Worm (Caenorhabditis elegans) whole organism, L2 larva: ENCODE measurements around the gene rsp-7.
A peak's percentile ranks its signal among the peaks of the same experiment; 100 is the strongest.

ENCODE experiments used
- C34F6.9 ChIP-seq: fragments of 150-350 bp; optimal IDR thresholded peaks from 2 replicates; lab custom pipeline; 2014; ENCODE audit warnings: missing biosample characterization, missing genetic modification characterization
- F13H6.1 ChIP-seq: sonication (generic microtip); optimal IDR thresholded peaks from 2 replicates; lab custom pipeline; 2016; ENCODE audit warnings: missing genetic modification characterization, missing compliant biosample characterization
- R02D3.7 ChIP-seq: fragments of 150-350 bp; optimal IDR thresholded peaks from 2 replicates; lab custom pipeline; 2014; ENCODE audit warnings: missing biosample characterization, missing genetic modification characterization
- Y55F3AM.14 ChIP-seq: fragments of 200-800 bp; sonication (Bioruptor generic); optimal IDR thresholded peaks from 2 replicates; lab custom pipeline; 2018; ENCODE audit warnings: mild to moderate bottlenecking, missing genetic modification characterization, missing compliant biosample characterization
- aly-2 ChIP-seq: fragments of 150-350 bp; optimal IDR thresholded peaks from 2 replicates; lab custom pipeline; 2014; ENCODE audit warnings: missing biosample characterization, missing genetic modification characterization
- blmp-1 ChIP-seq: sonication (generic microtip); optimal IDR thresholded peaks from 2 replicates; lab custom pipeline; 2017; ENCODE audit warnings: missing genetic modification characterization, mild to moderate bottlenecking, missing compliant biosample characterization, antibody characterized with exemption, moderate library complexity; ENCODE audit not compliant: insufficient read depth
- ceh-16 ChIP-seq: fragments of 150-350 bp; optimal IDR thresholded peaks from 2 replicates; lab custom pipeline; 2014; ENCODE audit warnings: missing biosample characterization, missing genetic modification characterization
- crh-2 ChIP-seq: sonication (generic microtip); optimal IDR thresholded peaks from 2 replicates; lab custom pipeline; 2017; ENCODE audit warnings: missing biosample characterization, missing genetic modification characterization
- dmd-4 ChIP-seq: sonication (generic microtip); optimal IDR thresholded peaks from 2 replicates; lab custom pipeline; 2017; ENCODE audit warnings: missing biosample characterization, missing genetic modification characterization
- elt-1 ChIP-seq: fragments of 150-350 bp; optimal IDR thresholded peaks from 2 replicates; lab custom pipeline; 2014; ENCODE audit warnings: missing biosample characterization, missing genetic modification characterization
- elt-3 ChIP-seq: sonication (generic microtip); optimal IDR thresholded peaks from 2 replicates; lab custom pipeline; 2017; ENCODE audit warnings: missing biosample characterization, missing genetic modification characterization
- fos-1 ChIP-seq: fragments of 150-350 bp; optimal IDR thresholded peaks from 2 replicates; lab custom pipeline; 2014; ENCODE audit warnings: missing biosample characterization, missing genetic modification characterization
- gmeb-1 ChIP-seq: fragments of 150-350 bp; optimal IDR thresholded peaks from 2 replicates; lab custom pipeline; 2014; ENCODE audit warnings: missing biosample characterization, missing genetic modification characterization
- lin-13 ChIP-seq: fragments of 150-350 bp; optimal IDR thresholded peaks from 2 replicates; lab custom pipeline; 2014; ENCODE audit warnings: missing biosample characterization, missing genetic modification reagents, missing genetic modification characterization
- lin-39 ChIP-seq: fragments of 150-350 bp; optimal IDR thresholded peaks from 2 replicates; lab custom pipeline; 2014; ENCODE audit warnings: missing biosample characterization, missing genetic modification reagents, missing genetic modification characterization
- lsy-2 ChIP-seq, 2 experiments: fragments of 150-350 bp in 1 of 2; sonication (generic microtip) in 1 of 2; optimal IDR thresholded peaks; 2 replicates each; lab custom pipeline; 2014 to 2017; ENCODE audit warnings: missing biosample characterization in 2 of 2, missing genetic modification characterization in 2 of 2
- mab-5 ChIP-seq: fragments of 150-350 bp; optimal IDR thresholded peaks from 2 replicates; lab custom pipeline; 2014; ENCODE audit warnings: missing biosample characterization, missing genetic modification characterization
- mdl-1 ChIP-seq, 2 experiments: fragments of 150-350 bp in 1 of 2; sonication (generic microtip) in 1 of 2; optimal IDR thresholded peaks; 2 replicates each; lab custom pipeline; 2017; ENCODE audit warnings: missing biosample characterization in 2 of 2, missing genetic modification characterization in 2 of 2
- nhr-10 ChIP-seq: sonication (generic microtip); optimal IDR thresholded peaks from 2 replicates; lab custom pipeline; 2017; ENCODE audit warnings: missing biosample characterization, missing genetic modification characterization
- nhr-11 ChIP-seq: fragments of 150-350 bp; optimal IDR thresholded peaks from 2 replicates; lab custom pipeline; 2014; ENCODE audit warnings: missing biosample characterization, missing genetic modification characterization
- nhr-129 ChIP-seq: fragments of 150-350 bp; optimal IDR thresholded peaks from 2 replicates; lab custom pipeline; 2014; ENCODE audit warnings: missing biosample characterization, missing genetic modification characterization
- nhr-237 ChIP-seq: fragments of 150-350 bp; optimal IDR thresholded peaks from 2 replicates; lab custom pipeline; 2014; ENCODE audit warnings: missing biosample characterization, missing genetic modification characterization
- nhr-25 ChIP-seq: fragments of 150-350 bp; sonication (generic microtip); optimal IDR thresholded peaks from 3 replicates; lab custom pipeline; 2014; ENCODE audit warnings: missing biosample characterization, missing genetic modification characterization
- nhr-6 ChIP-seq: fragments of 150-350 bp; optimal IDR thresholded peaks from 2 replicates; lab custom pipeline; 2014; ENCODE audit warnings: missing biosample characterization, missing genetic modification characterization
- nhr-77 ChIP-seq: fragments of 150-350 bp; optimal IDR thresholded peaks from 2 replicates; lab custom pipeline; 2014; ENCODE audit warnings: missing biosample characterization, missing genetic modification characterization
- sma-9 ChIP-seq, 2 experiments: fragments of 150-350 bp in 1 of 2; sonication (generic microtip) in 1 of 2; optimal IDR thresholded peaks; 2 replicates each; lab custom pipeline; 2014 to 2016; ENCODE audit warnings: missing genetic modification characterization in 2 of 2, mild to moderate bottlenecking in 1 of 2, missing biosample characterization in 1 of 2, missing compliant biosample characterization in 1 of 2, missing genetic modification reagents in 1 of 2, moderate library complexity in 1 of 2
- unc-55 ChIP-seq: fragments of 150-350 bp; sonication (generic microtip); optimal IDR thresholded peaks from 3 replicates; lab custom pipeline; 2014; ENCODE audit warnings: missing biosample characterization, missing genetic modification reagents, missing genetic modification characterization
- unc-62 ChIP-seq: fragments of 150-350 bp; optimal IDR thresholded peaks from 2 replicates; lab custom pipeline; 2014; ENCODE audit warnings: missing biosample characterization, missing genetic modification reagents, missing genetic modification characterization
- zag-1 ChIP-seq: fragments of 150-350 bp; optimal IDR thresholded peaks from 2 replicates; lab custom pipeline; 2014; ENCODE audit warnings: missing biosample characterization, missing genetic modification characterization
- ztf-1 ChIP-seq: fragments of 200-800 bp; sonication (Bioruptor generic); conservative IDR thresholded peaks from 2 replicates; pipeline ENCODE4 v1.3.6; 2022; ENCODE audit warnings: missing genetic modification characterization, missing compliant biosample characterization
- ztf-11 ChIP-seq: sonication (generic microtip); optimal IDR thresholded peaks from 2 replicates; lab custom pipeline; 2017; ENCODE audit warnings: missing biosample characterization, missing genetic modification characterization
- ztf-4 ChIP-seq: fragments of 150-350 bp; optimal IDR thresholded peaks from 2 replicates; lab custom pipeline; 2014; ENCODE audit warnings: missing biosample characterization, missing genetic modification characterization

rsp-7 gene

DNA sequence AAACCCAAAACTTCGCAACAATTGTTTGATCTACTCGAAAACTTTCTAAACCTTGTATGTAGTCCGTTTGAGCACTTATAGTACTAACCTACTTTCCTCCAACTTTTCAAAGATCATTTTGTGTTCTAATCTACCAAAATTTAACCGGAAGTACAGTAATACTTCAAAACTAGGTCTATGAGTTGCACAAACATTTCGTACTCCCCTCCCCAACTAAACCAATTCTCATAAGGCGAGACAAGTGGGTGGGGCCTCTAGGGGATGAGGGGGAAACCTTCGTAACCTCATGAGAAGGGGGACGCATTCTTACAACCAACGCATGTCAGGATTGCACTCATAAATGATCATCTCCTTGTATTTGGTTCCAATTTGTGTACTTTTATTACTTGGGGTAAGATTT lies 37.0 kb upstream of the rsp-7 start, which contains the start of gene cutl-9:
cutl-9 (plus strand) TSS at position 301 of the 400 bp plus-strand sequence.
- no peak for TF ChIP-seq nhr-129 (tag; lab: Kevin White, UChicago)
- no peak for TF ChIP-seq nhr-237 (tag; lab: Kevin White, UChicago)
- no peak for TF ChIP-seq nhr-25
- no peak for TF ChIP-seq nhr-11 (tag; lab: Kevin White, UChicago)
- no peak for TF ChIP-seq nhr-6 (tag; lab: Kevin White, UChicago)
- no peak for TF ChIP-seq mab-5 (tag; lab: Kevin White, UChicago)
- no peak for TF ChIP-seq crh-2 (tag; lab: Kevin White, UChicago)
- TF ChIP-seq fos-1 (tag; lab: Kevin White, UChicago): no peak
- TF ChIP-seq unc-62 (GFP tag; lab: Kevin White, UChicago): no peak
- no peak for TF ChIP-seq ztf-1
- TF ChIP-seq zag-1 (tag; lab: Kevin White, UChicago): no peak
- no peak for TF ChIP-seq aly-2 (tag; lab: Kevin White, UChicago)
- no peak for TF ChIP-seq blmp-1 (tag; lab: Kevin White, UChicago)
- no peak for TF ChIP-seq dmd-4 (tag; lab: Kevin White, UChicago)
- TF ChIP-seq ceh-16 (tag; lab: Kevin White, UChicago): no peak
- no peak for TF ChIP-seq F13H6.1 (tag; lab: Kevin White, UChicago)
- TF ChIP-seq ztf-4 (tag; lab: Kevin White, UChicago): no peak
- TF ChIP-seq ztf-11: no peak
- no peak for TF ChIP-seq Y55F3AM.14 (GFP tag; lab: Kevin White, UChicago)

DNA sequence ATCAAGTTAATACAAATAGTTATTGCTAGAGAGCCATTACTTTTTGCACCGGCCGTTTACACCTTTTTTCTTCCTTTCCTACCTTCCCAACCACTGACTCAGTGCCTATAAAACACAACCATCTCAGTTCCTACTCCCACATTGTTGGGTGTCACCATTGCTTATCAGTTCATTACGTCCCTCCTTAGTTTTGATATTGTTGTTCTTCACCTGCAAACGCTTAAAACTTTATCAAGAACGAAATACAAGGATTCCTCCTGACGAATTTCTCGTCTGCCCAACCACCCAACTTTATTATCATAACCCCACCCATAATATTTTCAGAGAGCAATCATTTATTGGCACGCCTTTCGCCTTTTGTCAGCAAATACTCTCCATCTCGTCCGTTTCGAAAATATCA lies 31.9 kb upstream of the rsp-7 start:
- TF ChIP-seq nhr-237 (tag; lab: Kevin White, UChicago): no peak
- no peak for TF ChIP-seq ztf-1
- no peak for TF ChIP-seq nhr-77 (tag; lab: Kevin White, UChicago)
- TF ChIP-seq fos-1 (tag; lab: Kevin White, UChicago): peak; percentile 94
- peak; percentile 8 for TF ChIP-seq F13H6.1 (tag; lab: Kevin White, UChicago)
- no peak for TF ChIP-seq elt-1 (tag; lab: Kevin White, UChicago)

ce11 chrII:10627963-10628362 lies 31.0 kb upstream of the rsp-7 start, which contains the start of gene M28.8:
TSS of gene M28.8 (plus strand) at chrII:10628263.
- TF ChIP-seq ztf-11: no peak
- no peak for TF ChIP-seq nhr-237 (tag; lab: Kevin White, UChicago)
- TF ChIP-seq gmeb-1: no peak
- TF ChIP-seq unc-55 (GFP tag; lab: Kevin White, UChicago): no peak

DNA sequence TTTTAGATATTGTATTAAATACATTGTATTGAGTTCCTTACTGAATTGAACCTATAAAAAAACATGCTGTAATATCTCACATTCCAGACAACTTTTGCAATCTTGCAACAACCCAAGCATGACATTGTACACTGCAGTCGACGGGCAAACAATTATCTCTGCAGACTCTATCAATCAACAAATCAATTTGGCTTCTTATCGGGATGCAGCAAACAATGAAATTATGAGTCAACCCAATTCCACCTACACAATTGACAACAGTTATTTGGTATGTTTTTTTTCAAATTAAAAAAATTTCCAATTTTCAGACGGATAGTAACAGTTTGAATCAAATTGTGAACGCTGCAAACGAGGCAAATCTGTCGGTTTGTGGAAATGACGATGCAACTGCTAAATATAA lies 28.1 kb upstream of the rsp-7 start:
- TF ChIP-seq nhr-77 (tag; lab: Kevin White, UChicago) (no peak), fos-1 (tag; lab: Kevin White, UChicago) (peak; percentile 55), mdl-1 (tag; optimal IDR thresholded peaks at IDR 0.05; lab: Kevin White, UChicago) (no peak), F13H6.1 (tag; lab: Kevin White, UChicago) (no peak), lin-13 (GFP tag; lab: Kevin White, UChicago) (no peak), blmp-1 (tag; lab: Kevin White, UChicago) (no peak), nhr-11 (tag; lab: Kevin White, UChicago) (no peak), lin-39 (no peak)

DNA sequence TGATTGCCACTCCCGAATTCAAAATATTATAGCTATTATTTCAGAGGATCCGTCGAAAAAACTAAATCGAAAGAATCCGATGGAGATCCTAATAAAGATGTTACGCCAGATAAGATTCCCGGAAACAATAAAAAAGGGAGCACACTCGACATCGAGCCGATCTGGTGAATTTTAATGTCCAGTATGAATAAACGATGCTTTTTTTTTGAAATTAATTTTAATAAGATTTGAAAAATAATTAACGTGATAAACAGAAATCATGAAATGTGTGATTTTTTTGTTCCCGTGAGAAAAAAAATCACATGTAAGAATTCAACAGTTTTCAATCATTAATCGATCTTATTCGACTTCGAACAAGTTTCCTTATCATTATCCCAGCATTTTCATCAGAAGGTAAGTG lies 19.9 kb upstream of the rsp-7 start, which contains the start of gene M28.9:
M28.9 (plus strand) TSS at position 301 of the 400 bp plus-strand sequence.
- no peak for TF ChIP-seq ceh-16 (tag; lab: Kevin White, UChicago)
- no peak for TF ChIP-seq nhr-10 (tag; lab: Kevin White, UChicago)
- TF ChIP-seq elt-3 (tag; lab: Kevin White, UChicago): no peak
- TF ChIP-seq ztf-4 (tag; lab: Kevin White, UChicago): no peak
- TF ChIP-seq R02D3.7 (tag; lab: Kevin White, UChicago): no peak
- TF ChIP-seq C34F6.9 (tag; lab: Kevin White, UChicago): no peak
- no peak for TF ChIP-seq nhr-25
- TF ChIP-seq fos-1 (tag; lab: Kevin White, UChicago): no peak
- no peak for TF ChIP-seq F13H6.1 (tag; lab: Kevin White, UChicago)
- no peak for TF ChIP-seq mdl-1 (tag; optimal IDR thresholded peaks at IDR 0.05; lab: Kevin White, UChicago)
- TF ChIP-seq zag-1 (tag; lab: Kevin White, UChicago): no peak
- no peak for TF ChIP-seq sma-9 (GFP tag; optimal IDR thresholded peaks at IDR 0.05; lab: Kevin White, UChicago)
- no peak for TF ChIP-seq sma-9 (tag; optimal IDR thresholded peaks at IDR 0.05; lab: Kevin White, UChicago)
- no peak for TF ChIP-seq lsy-2 (tag; optimal IDR thresholded peaks at IDR 0.05; lab: Kevin White, UChicago)
- no peak for TF ChIP-seq unc-55 (GFP tag; lab: Kevin White, UChicago)
